Fruit fly (Drosophila melanogaster): ENCODE data around the gene Snoo.

The Snoo gene

dm6 chr2L:7890654-7891114 is 93.3 kb downstream of the Snoo start, which contains the start of gene Spn28Db (continued):
- TF ChIP-seq onecut (GFP tag; IDR thresholded peaks at IDR 0.05) (no peak), amos (GFP tag; IDR thresholded peaks at IDR 0.05; ENCODE audit: partially characterized antibody) (peak; percentile 80), Abd-B (GFP tag; optimal IDR thresholded peaks at IDR 0.05) (no peak), CG8290 (GFP tag; optimal IDR thresholded peaks at IDR 0.05) (peak; percentile 6), CG8290 (tag; optimal IDR thresholded peaks at IDR 0.05) (no peak), Dip3 (GFP tag; optimal IDR thresholded peaks at IDR 0.05) (peak; percentile 53), CoRest (tag; optimal IDR thresholded peaks at IDR 0.05) (no peak), trh (GFP tag; optimal IDR thresholded peaks at IDR 0.05) (no peak), E2f1 (GFP tag; IDR thresholded peaks at IDR 0.05) (no peak), wdn (GFP tag; IDR thresholded peaks at IDR 0.05) (no peak), CG1603 (tag; optimal IDR thresholded peaks at IDR 0.05) (peak; percentile 52), CG15514 (GFP tag; optimal IDR thresholded peaks at IDR 0.05) (no peak), gfzf (GFP tag; optimal IDR thresholded peaks at IDR 0.05) (peak; percentile 18), HmgD (GFP tag; optimal IDR thresholded peaks at IDR 0.05) (peak; percentile 45), HLH54F (GFP tag; optimal IDR thresholded peaks at IDR 0.05) (peak; percentile 27), CG18011 (GFP tag; optimal IDR thresholded peaks at IDR 0.05) (no peak), Stat92E (GFP tag; optimal IDR thresholded peaks at IDR 0.05) (no peak), CG3163 (GFP tag; optimal IDR thresholded peaks at IDR 0.05) (peak; percentile 41), disco-r (GFP tag; optimal IDR thresholded peaks at IDR 0.05) (peak; percentile 3), CG6765 (GFP tag; optimal IDR thresholded peaks at IDR 0.05) (no peak), ATbp (GFP tag; optimal IDR thresholded peaks at IDR 0.05) (no peak), sima (GFP tag; optimal IDR thresholded peaks at IDR 0.05) (no peak), B-H2 (GFP tag; optimal IDR thresholded peaks at IDR 0.05) (peak; percentile 20), lola (GFP tag; optimal IDR thresholded peaks at IDR 0.05) (peak in 1 of 3 experiments; percentile 2), CG15073 (GFP tag; optimal IDR thresholded peaks at IDR 0.05) (no peak), CkIIα-i1 (GFP tag; IDR thresholded peaks at IDR 0.05) (no peak), CG2116 (GFP tag; optimal IDR thresholded peaks at IDR 0.05) (no peak), CG6272 (GFP tag; IDR thresholded peaks at IDR 0.05) (no peak), CG32532 (GFP tag; IDR thresholded peaks at IDR 0.05) (peak; percentile 14; the same call in 1 of the 2 replicates), az2 (GFP tag; optimal IDR thresholded peaks at IDR 0.05) (no peak), CG30403 (GFP tag; optimal IDR thresholded peaks at IDR 0.05) (peak; percentile 25), zen (tag; optimal IDR thresholded peaks at IDR 0.05) (peak; percentile 65), CG2120 (GFP tag; optimal IDR thresholded peaks at IDR 0.05) (peak; percentile 27), CG10267 (tag; optimal IDR thresholded peaks at IDR 0.05) (peak; percentile 22), CG7963 (GFP tag; IDR thresholded peaks at IDR 0.05; ENCODE audit: partially characterized antibody) (peak; percentile 56; the same call in 1 of the 3 replicates), CG17829 (tag; optimal IDR thresholded peaks at IDR 0.05) (peak; percentile 5), D19A (tag; optimal IDR thresholded peaks at IDR 0.05) (peak; percentile 3), Nf-YC (tag; optimal IDR thresholded peaks at IDR 0.05) (no peak), croc (GFP tag; conservative IDR thresholded peaks at IDR 0.05) (no peak), CG2712 (tag; optimal IDR thresholded peaks at IDR 0.05) (peak; percentile 38), CG12155 (GFP tag; optimal IDR thresholded peaks at IDR 0.05) (no peak), pho (GFP tag; optimal IDR thresholded peaks at IDR 0.05) (peak; percentile 33), gsb-n (tag; optimal IDR thresholded peaks at IDR 0.05) (peak; percentile 1), da (GFP tag; optimal IDR thresholded peaks at IDR 0.05) (no peak), CG12769 (tag; optimal IDR thresholded peaks at IDR 0.05) (no peak), unc-4 (GFP tag; IDR thresholded peaks at IDR 0.05; ENCODE audit: partially characterized antibody) (no peak), CG9609 (GFP tag; optimal IDR thresholded peaks at IDR 0.05) (no peak), CG33213 (GFP tag; optimal IDR thresholded peaks at IDR 0.05) (peak; percentile 52), Poxn (GFP tag; IDR thresholded peaks at IDR 0.05) (no peak), CTCF (GFP tag; optimal IDR thresholded peaks at IDR 0.05) (peak; percentile 97), CG11504 (tag; optimal IDR thresholded peaks at IDR 0.05) (peak; percentile 66)

All from whole organism, embryonic.